Fruit fly (Drosophila melanogaster) whole organism, embryonic: ENCODE results near the gene Bacc.

Source experiments
- CG11504 ChIP-seq: fragments of 200-800 bp; sonication (Bioruptor generic); optimal IDR thresholded peaks from 3 replicates; lab custom pipeline; 2019; ENCODE audit warnings: missing biosample characterization, mild to moderate bottlenecking, missing genetic modification characterization, moderate library complexity
- CG2116 ChIP-seq: fragments of 200-800 bp; sonication (Bioruptor generic); optimal IDR thresholded peaks from 3 replicates; lab custom pipeline; 2018; ENCODE audit warnings: missing biosample characterization, mild to moderate bottlenecking, missing genetic modification characterization

- TF ChIP-seq CG11504 (tag; lab: Kevin White, UChicago), result peak; percentile 8
- TF ChIP-seq CG2116, result no peak
These were observed 23.7 kb upstream of the Bacc start for dm6 chr2L:2728577-2728976.
